Worm (Caenorhabditis elegans) whole organism, early embryonic: ENCODE measurements around the gene skr-13.

Experiments
- F13C5.2 ChIP-seq: sonication (generic microtip); optimal IDR thresholded peaks from 2 replicates; lab custom pipeline; 2017; ENCODE audit warnings: mild to moderate bottlenecking, missing genetic modification characterization, inconsistent platforms, missing compliant biosample characterization
- aly-1 ChIP-seq: sonication (generic microtip); optimal IDR thresholded peaks from 2 replicates; lab custom pipeline; 2016; ENCODE audit warnings: missing genetic modification characterization, missing compliant biosample characterization
- ama-1 ChIP-seq: fragments of 150-350 bp; optimal IDR thresholded peaks from 2 replicates; lab custom pipeline; 2014
- flt-1 ChIP-seq: fragments of 200-800 bp; sonication (Bioruptor generic); IDR thresholded peaks from 2 replicates; pipeline ENCODE4 v1.3.6; 2022; ENCODE audit warnings: missing genetic modification characterization, missing compliant biosample characterization
- hmg-4 ChIP-seq: fragments of 200-800 bp; sonication (Bioruptor generic); optimal IDR thresholded peaks from 2 replicates; lab custom pipeline; 2018; ENCODE audit warnings: mild to moderate bottlenecking, missing genetic modification characterization, missing compliant biosample characterization
- hnd-1 ChIP-seq: sonication (generic microtip); optimal IDR thresholded peaks from 2 replicates; lab custom pipeline; 2016; ENCODE audit warnings: missing genetic modification characterization, missing compliant biosample characterization
- pes-1 ChIP-seq: fragments of 200-800 bp; sonication (Bioruptor generic); IDR thresholded peaks from 2 replicates; pipeline ENCODE4 v1.3.6; 2022; ENCODE audit warnings: missing genetic modification reagents, missing genetic modification characterization, missing compliant biosample characterization
- sea-1 ChIP-seq: fragments of 200-800 bp; sonication (Bioruptor generic); conservative IDR thresholded peaks from 2 replicates; pipeline ENCODE4 v1.3.6; 2022; ENCODE audit warnings: missing genetic modification characterization, missing compliant biosample characterization
- tbx-11 ChIP-seq: fragments of 200-800 bp; sonication (Bioruptor generic); IDR thresholded peaks from 2 replicates; pipeline ENCODE4 v1.3.6; 2022; ENCODE audit warnings: missing genetic modification characterization, missing compliant biosample characterization

ce11 chrIV:17191791-17192190, 29.4 kb upstream of the skr-13 start, which contains the start of gene flp-17:
- TF ChIP-seq hmg-4 (no peak), hnd-1 (tag; lab: Kevin White, UChicago) (no peak), F13C5.2 (tag; lab: Kevin White, UChicago) (no peak), flt-1 (GFP tag; lab: Robert Waterston, UW) (no peak), tbx-11 (GFP tag; lab: Robert Waterston, UW) (no peak), sea-1 (GFP tag; lab: Robert Waterston, UW) (no peak), pes-1 (no peak), aly-1 (tag; lab: Kevin White, UChicago) (no peak), ama-1 (lab: Kevin White, UChicago) (no peak)
